Worm (Caenorhabditis elegans): ENCODE measurements around the gene H13N06.2.

DNA sequence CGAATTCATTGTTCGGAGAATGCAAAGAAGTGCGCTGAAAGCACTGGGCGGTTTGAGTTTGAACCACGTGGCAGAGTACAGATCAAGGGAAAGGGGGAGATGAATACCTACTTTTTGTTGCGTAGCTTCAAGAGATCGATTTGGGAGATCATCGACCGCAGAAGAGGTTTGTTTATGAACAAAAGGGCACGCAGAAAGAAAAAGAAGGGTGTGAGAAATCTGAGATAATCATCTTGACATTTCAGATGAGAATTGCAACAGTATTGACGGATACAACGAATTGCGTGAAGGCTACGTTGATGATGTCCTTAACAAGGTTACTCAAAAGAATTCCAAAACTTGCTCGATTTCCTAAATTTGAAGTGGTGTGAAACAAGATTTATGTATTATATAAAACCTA lies 2.6 kb upstream of the H13N06.2 start:
- TF ChIP-seq nhr-6 (tag; optimal IDR thresholded peaks at IDR 0.05) = no peak
- no peak for TF ChIP-seq unc-55 (GFP tag; optimal IDR thresholded peaks at IDR 0.05)
- TF ChIP-seq ama-1 (optimal IDR thresholded peaks at IDR 0.05) = no peak
- no peak for TF ChIP-seq mdl-1 (tag; optimal IDR thresholded peaks at IDR 0.05)
- TF ChIP-seq aly-2 (tag; optimal IDR thresholded peaks at IDR 0.05) = no peak
- TF ChIP-seq F13H6.1 (tag; optimal IDR thresholded peaks at IDR 0.05) = no peak
- no peak for TF ChIP-seq snpc-4 (tag; optimal IDR thresholded peaks at IDR 0.05)
- no peak for TF ChIP-seq R02D3.7 (tag; optimal IDR thresholded peaks at IDR 0.05)
- no peak for TF ChIP-seq ceh-82 (tag; optimal IDR thresholded peaks at IDR 0.05)
- no peak for TF ChIP-seq ztf-11 (tag; optimal IDR thresholded peaks at IDR 0.05)
- no peak for TF ChIP-seq nhr-25 (tag; optimal IDR thresholded peaks at IDR 0.05)
- TF ChIP-seq zag-1 (tag; optimal IDR thresholded peaks at IDR 0.05) = no peak
